Fruit fly (Drosophila melanogaster): ENCODE measurements around the gene spas.

DNA sequence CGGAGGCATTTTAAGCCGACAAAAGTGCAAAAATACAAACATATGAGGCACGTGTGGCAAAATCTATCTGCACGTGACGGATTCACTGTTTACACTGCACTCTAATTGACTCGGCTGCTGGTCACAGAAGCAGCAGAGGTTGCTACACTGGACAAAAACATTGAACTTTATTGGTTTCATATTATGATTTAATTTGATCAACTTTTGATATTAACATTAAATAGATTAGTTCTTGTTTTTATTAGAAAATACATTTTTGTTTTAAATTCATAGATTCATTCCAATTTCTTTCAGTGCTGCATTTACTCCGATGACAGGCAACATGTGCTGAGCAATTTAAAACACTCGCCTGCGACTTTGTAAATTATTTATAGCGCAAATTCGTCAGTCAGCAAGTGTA lies 41.1 kb downstream of the spas start:
- TF ChIP-seq psq (GFP tag; optimal IDR thresholded peaks at IDR 0.05) (no peak), Hr78 (GFP tag; optimal IDR thresholded peaks at IDR 0.05) (no peak), brk (GFP tag; optimal IDR thresholded peaks at IDR 0.05) (no peak), GATAd (GFP tag; optimal IDR thresholded peaks at IDR 0.05) (no peak), OdsH (GFP tag; optimal IDR thresholded peaks at IDR 0.05) (no peak), Dif (GFP tag; optimal IDR thresholded peaks at IDR 0.05; ENCODE audit: partially characterized antibody) (no peak), Rel (GFP tag; optimal IDR thresholded peaks at IDR 0.05) (no peak), Rel (tag; optimal IDR thresholded peaks at IDR 0.05) (no peak), Vsx2 (GFP tag; optimal IDR thresholded peaks at IDR 0.05; ENCODE audit: partially characterized antibody) (no peak)

Measured in whole organism, wandering third instar larva.